Fruit fly (Drosophila melanogaster) whole organism, prepupa: ENCODE measurements around the gene CG11980.
A peak's percentile ranks its signal among the peaks of the same experiment; 100 is the strongest.

Source experiments
- Blimp-1 ChIP-seq: fragments of 200-800 bp; sonication (Bioruptor generic); optimal IDR thresholded peaks from 3 replicates; lab custom pipeline; 2017; ENCODE audit warnings: missing biosample characterization, missing genetic modification characterization, mild to moderate bottlenecking, moderate library complexity, missing genetic modification reagents
- CG10631 ChIP-seq: fragments of 200-800 bp; sonication (Bioruptor generic); optimal IDR thresholded peaks from 2 replicates; lab custom pipeline; 2016; ENCODE audit warnings: missing biosample characterization, missing genetic modification characterization
- CG10669 ChIP-seq: fragments of 200-800 bp; sonication (Bioruptor generic); optimal IDR thresholded peaks from 3 replicates; lab custom pipeline; 2018; ENCODE audit warnings: missing biosample characterization, mild to moderate bottlenecking, missing genetic modification characterization, moderate library complexity
- CG11294 ChIP-seq: fragments of 200-800 bp; sonication (Bioruptor generic); IDR thresholded peaks from 2 replicates; pipeline ENCODE4 v1.3.6; 2022; ENCODE audit warnings: missing biosample characterization, missing genetic modification characterization
- CG11762 ChIP-seq: fragments of 200-800 bp; sonication (Bioruptor generic); optimal IDR thresholded peaks from 3 replicates; lab custom pipeline; 2016; ENCODE audit warnings: missing biosample characterization, missing genetic modification characterization; ENCODE audit not compliant: insufficient read depth
- CG11902 ChIP-seq: fragments of 200-800 bp; sonication (Bioruptor generic); optimal IDR thresholded peaks from 3 replicates; lab custom pipeline; 2016; ENCODE audit warnings: missing biosample characterization, missing genetic modification characterization
- CG1621 ChIP-seq: fragments of 200-800 bp; sonication (Bioruptor generic); optimal IDR thresholded peaks from 3 replicates; lab custom pipeline; 2018; ENCODE audit warnings: missing biosample characterization, mild to moderate bottlenecking, missing genetic modification characterization
- CG16779 ChIP-seq: fragments of 200-800 bp; sonication (Bioruptor generic); optimal IDR thresholded peaks from 3 replicates; lab custom pipeline; 2017; ENCODE audit warnings: missing biosample characterization, mild to moderate bottlenecking, missing genetic modification characterization
- CG32006 ChIP-seq: fragments of 200-800 bp; sonication (Bioruptor generic); optimal IDR thresholded peaks from 3 replicates; lab custom pipeline; 2017; ENCODE audit warnings: missing biosample characterization, mild to moderate bottlenecking, missing genetic modification characterization
- CG34406 ChIP-seq: fragments of 200-800 bp; sonication (Bioruptor generic); optimal IDR thresholded peaks from 3 replicates; lab custom pipeline; 2016; ENCODE audit warnings: missing biosample characterization, missing genetic modification characterization
- CG3919 ChIP-seq: fragments of 200-800 bp; sonication (Bioruptor generic); optimal IDR thresholded peaks from 3 replicates; lab custom pipeline; 2016; ENCODE audit warnings: missing biosample characterization, missing genetic modification characterization
- CG4318 ChIP-seq: fragments of 200-800 bp; sonication (Bioruptor generic); optimal IDR thresholded peaks from 3 replicates; lab custom pipeline; 2017; ENCODE audit warnings: missing biosample characterization, mild to moderate bottlenecking, missing genetic modification characterization
- CG6163 ChIP-seq: fragments of 200-800 bp; sonication (Bioruptor generic); IDR thresholded peaks from 3 replicates; pipeline ENCODE4 v1.3.6; 2022; ENCODE audit warnings: missing biosample characterization, missing genetic modification characterization
- CG6792 ChIP-seq: fragments of 200-800 bp; sonication (Bioruptor generic); optimal IDR thresholded peaks from 3 replicates; lab custom pipeline; 2016; ENCODE audit warnings: missing biosample characterization, missing genetic modification characterization
- CG6808 ChIP-seq: fragments of 200-800 bp; sonication (Bioruptor generic); optimal IDR thresholded peaks from 3 replicates; lab custom pipeline; 2017; ENCODE audit warnings: missing biosample characterization, missing genetic modification characterization, mild to moderate bottlenecking, moderate library complexity, missing genetic modification reagents
- CG6854 ChIP-seq: fragments of 200-800 bp; sonication (Bioruptor generic); optimal IDR thresholded peaks from 2 replicates; lab custom pipeline; 2017; ENCODE audit warnings: missing biosample characterization, mild to moderate bottlenecking, missing genetic modification characterization
- CG7368 ChIP-seq: fragments of 200-800 bp; sonication (Bioruptor generic); optimal IDR thresholded peaks from 3 replicates; lab custom pipeline; 2016; ENCODE audit warnings: missing biosample characterization, missing genetic modification characterization
- CG8119 ChIP-seq: fragments of 200-800 bp; sonication (Bioruptor generic); IDR thresholded peaks from 3 replicates; pipeline ENCODE4 v1.3.6; 2022; ENCODE audit warnings: missing biosample characterization, missing genetic modification characterization
- CG8319 ChIP-seq: fragments of 200-800 bp; sonication (Bioruptor generic); optimal IDR thresholded peaks from 3 replicates; lab custom pipeline; 2016; ENCODE audit warnings: missing biosample characterization, missing genetic modification characterization
- CG8632 ChIP-seq: fragments of 200-800 bp; sonication (Bioruptor generic); optimal IDR thresholded peaks from 3 replicates; lab custom pipeline; 2016; ENCODE audit warnings: missing biosample characterization, missing genetic modification characterization
- CG9139 ChIP-seq: fragments of 200-800 bp; sonication (Bioruptor generic); optimal IDR thresholded peaks from 3 replicates; lab custom pipeline; 2017; ENCODE audit warnings: missing biosample characterization, mild to moderate bottlenecking, missing genetic modification characterization
- Eip75B ChIP-seq: fragments of 200-800 bp; sonication (Bioruptor generic); optimal IDR thresholded peaks from 3 replicates; lab custom pipeline; 2016; ENCODE audit warnings: missing biosample characterization, missing genetic modification characterization
- Eip78C ChIP-seq: fragments of 200-800 bp; sonication (Bioruptor generic); peaks from one replicate; lab custom pipeline; 2016; ENCODE audit warnings: missing biosample characterization, missing genetic modification characterization
- Eip93F ChIP-seq: fragments of 200-800 bp; sonication (Bioruptor generic); optimal IDR thresholded peaks from 2 replicates; lab custom pipeline; 2016; ENCODE audit warnings: missing biosample characterization, mild to moderate bottlenecking, missing genetic modification characterization
- Ets21C ChIP-seq: fragments of 200-800 bp; sonication (Bioruptor generic); optimal IDR thresholded peaks from 3 replicates; lab custom pipeline; 2016; ENCODE audit warnings: missing biosample characterization, missing genetic modification characterization
- Gug ChIP-seq: fragments of 200-800 bp; sonication (Bioruptor generic); IDR thresholded peaks from 2 replicates; pipeline ENCODE4 v1.3.6; 2022; ENCODE audit warnings: missing biosample characterization, missing genetic modification characterization
- Hr39 ChIP-seq: fragments of 200-800 bp; sonication (Bioruptor generic); optimal IDR thresholded peaks from 2 replicates; lab custom pipeline; 2016; ENCODE audit warnings: missing biosample characterization, missing genetic modification characterization
- Lpt ChIP-seq: fragments of 200-800 bp; sonication (Bioruptor generic); optimal IDR thresholded peaks from 3 replicates; lab custom pipeline; 2016; ENCODE audit warnings: missing biosample characterization, missing genetic modification characterization
- Met ChIP-seq: fragments of 200-800 bp; sonication (Bioruptor generic); optimal IDR thresholded peaks from 3 replicates; lab custom pipeline; 2016; ENCODE audit warnings: missing biosample characterization, missing genetic modification characterization
- OdsH ChIP-seq: fragments of 200-800 bp; sonication (Bioruptor generic); optimal IDR thresholded peaks from 3 replicates; lab custom pipeline; 2016; ENCODE audit warnings: missing biosample characterization, missing genetic modification characterization
- Smox ChIP-seq: fragments of 200-800 bp; sonication (Bioruptor generic); optimal IDR thresholded peaks from 3 replicates; lab custom pipeline; 2016; ENCODE audit warnings: missing biosample characterization, missing genetic modification characterization
- Sox102F ChIP-seq: fragments of 200-800 bp; sonication (Bioruptor generic); optimal IDR thresholded peaks from 2 replicates; lab custom pipeline; 2016; ENCODE audit warnings: missing biosample characterization, mild to moderate bottlenecking, missing genetic modification characterization
- Sox14 ChIP-seq: fragments of 200-800 bp; sonication (Bioruptor generic); optimal IDR thresholded peaks from 3 replicates; lab custom pipeline; 2016; ENCODE audit warnings: missing biosample characterization, missing genetic modification characterization
- Sox15 ChIP-seq: fragments of 200-800 bp; sonication (Bioruptor generic); optimal IDR thresholded peaks from 3 replicates; lab custom pipeline; 2016; ENCODE audit warnings: missing biosample characterization, missing genetic modification characterization
- achi ChIP-seq: fragments of 200-800 bp; sonication (Bioruptor generic); optimal IDR thresholded peaks from 3 replicates; lab custom pipeline; 2016; ENCODE audit warnings: missing biosample characterization, missing genetic modification characterization
- acj6 ChIP-seq: fragments of 200-800 bp; sonication (Bioruptor generic); optimal IDR thresholded peaks from 3 replicates; lab custom pipeline; 2016; ENCODE audit warnings: missing biosample characterization, missing genetic modification characterization
- cyc ChIP-seq: fragments of 200-800 bp; sonication (Bioruptor generic); optimal IDR thresholded peaks from 3 replicates; lab custom pipeline; 2016; ENCODE audit warnings: missing biosample characterization, missing genetic modification characterization
- dac ChIP-seq: fragments of 200-800 bp; sonication (Bioruptor generic); optimal IDR thresholded peaks from 2 replicates; lab custom pipeline; 2017; ENCODE audit warnings: missing biosample characterization, mild to moderate bottlenecking, missing genetic modification characterization
- dsx ChIP-seq: fragments of 200-800 bp; optimal IDR thresholded peaks from 3 replicates; lab custom pipeline; 2019; ENCODE audit warnings: missing biosample characterization, mild to moderate bottlenecking, missing genetic modification characterization, moderate library complexity; ENCODE audit not compliant: poor library complexity, severe bottlenecking
- eg ChIP-seq: fragments of 200-800 bp; sonication (Bioruptor generic); IDR thresholded peaks from 3 replicates; pipeline ENCODE4 v1.3.6; 2022; ENCODE audit warnings: missing biosample characterization, missing genetic modification characterization
- esn ChIP-seq: fragments of 200-800 bp; sonication (Bioruptor generic); optimal IDR thresholded peaks from 2 replicates; lab custom pipeline; 2016; ENCODE audit warnings: missing biosample characterization, mild to moderate bottlenecking, missing genetic modification characterization, moderate library complexity
- fd59A ChIP-seq: fragments of 200-800 bp; sonication (Bioruptor generic); optimal IDR thresholded peaks from 2 replicates; lab custom pipeline; 2017; ENCODE audit warnings: missing biosample characterization, mild to moderate bottlenecking, missing genetic modification characterization, missing genetic modification reagents
- fd85E ChIP-seq: fragments of 200-800 bp; sonication (Bioruptor generic); optimal IDR thresholded peaks from 3 replicates; lab custom pipeline; 2016; ENCODE audit warnings: missing biosample characterization, missing genetic modification characterization
- fkh ChIP-seq: fragments of 200-800 bp; sonication (Bioruptor generic); optimal IDR thresholded peaks from 3 replicates; lab custom pipeline; 2017; ENCODE audit warnings: missing biosample characterization, mild to moderate bottlenecking, missing genetic modification characterization, moderate library complexity
- lz ChIP-seq: fragments of 200-800 bp; sonication (Bioruptor generic); optimal IDR thresholded peaks from 3 replicates; lab custom pipeline; 2016; ENCODE audit warnings: missing biosample characterization, missing genetic modification characterization
- net ChIP-seq: fragments of 200-800 bp; sonication (Bioruptor generic); optimal IDR thresholded peaks from 3 replicates; lab custom pipeline; 2016; ENCODE audit warnings: missing biosample characterization, missing genetic modification characterization
- pdm3 ChIP-seq: fragments of 200-800 bp; sonication (Bioruptor generic); optimal IDR thresholded peaks from 3 replicates; lab custom pipeline; 2016; ENCODE audit warnings: missing biosample characterization, missing genetic modification characterization
- salr ChIP-seq, 2 experiments: fragments of 200-800 bp; sonication (Bioruptor generic); optimal IDR thresholded peaks; 3 replicates each; lab custom pipeline; 2016 to 2018; ENCODE audit warnings: missing biosample characterization in 2 of 2, missing genetic modification characterization in 2 of 2, mild to moderate bottlenecking in 1 of 2
- spab ChIP-seq: fragments of 200-800 bp; sonication (Bioruptor generic); optimal IDR thresholded peaks from 2 replicates; lab custom pipeline; 2017; ENCODE audit warnings: missing biosample characterization, mild to moderate bottlenecking, missing genetic modification characterization, missing genetic modification reagents
- ss ChIP-seq, 2 experiments: fragments of 200-800 bp; sonication (Bioruptor generic); optimal IDR thresholded peaks; 2 replicates in 1 of 2; 3 replicates in 1 of 2; lab custom pipeline; 2017 to 2018; ENCODE audit warnings: mild to moderate bottlenecking in 2 of 2, missing biosample characterization in 2 of 2, missing genetic modification characterization in 2 of 2, moderate library complexity in 1 of 2
- svp ChIP-seq: fragments of 200-800 bp; sonication (Bioruptor generic); peaks from one replicate; lab custom pipeline; 2016; ENCODE audit warnings: missing biosample characterization, missing genetic modification characterization
- topi ChIP-seq: fragments of 200-800 bp; sonication (Bioruptor generic); optimal IDR thresholded peaks from 3 replicates; lab custom pipeline; 2016; ENCODE audit warnings: missing biosample characterization, missing genetic modification characterization
- vri ChIP-seq: fragments of 200-800 bp; sonication (Bioruptor generic); optimal IDR thresholded peaks from 3 replicates; lab custom pipeline; 2016; ENCODE audit warnings: missing biosample characterization, mild to moderate bottlenecking, missing genetic modification characterization

Gene CG11980

dm6 chr3R:9038652-9039051 is 34.8 kb downstream of the CG11980 start, which contains the start of gene hyx:
hyx (plus strand) TSS chr3R:9038760.
- TF ChIP-seq CG11902 (GFP tag; lab: Kevin White, UChicago) (no peak), esn (peak; percentile 54), svp (peak; percentile 96), CG8319 (GFP tag; lab: Kevin White, UChicago) (no peak), vri (GFP tag; lab: Kevin White, UChicago) (no peak), pdm3 (GFP tag; lab: Kevin White, UChicago) (no peak), CG10631 (GFP tag; lab: Kevin White, UChicago) (peak; percentile 1), Eip93F (no peak), OdsH (GFP tag; lab: Kevin White, UChicago) (no peak), CG6163 (GFP tag; lab: Robert Waterston, UW) (no peak), dsx (GFP tag; lab: Kevin White, UChicago) (no peak), Ets21C (no peak), salr (GFP tag; optimal IDR thresholded peaks at IDR 0.05; lab: Kevin White, UChicago) (no peak), Sox102F (no peak), lz (peak; percentile 12), achi (peak; percentile 2), CG3919 (GFP tag; lab: Kevin White, UChicago) (no peak), Sox14 (GFP tag; lab: Kevin White, UChicago) (peak; percentile 30), Met (GFP tag; lab: Kevin White, UChicago) (no peak), Eip75B (GFP tag; lab: Kevin White, UChicago) (peak; percentile 36), CG11294 (GFP tag; lab: Robert Waterston, UW) (no peak), fd59A (no peak), Gug (GFP tag; lab: Robert Waterston, UW) (no peak), ss (GFP tag; optimal IDR thresholded peaks at IDR 0.05; lab: Kevin White, UChicago) (no peak), topi (peak; percentile 40), CG11762 (GFP tag; lab: Kevin White, UChicago) (no peak), spab (GFP tag; lab: Kevin White, UChicago) (no peak), Sox15 (no peak), Smox (GFP tag; lab: Kevin White, UChicago) (no peak), CG8632 (no peak), CG6854 (GFP tag; lab: Kevin White, UChicago) (no peak), eg (GFP tag; lab: Robert Waterston, UW) (peak; percentile 33; the same call in 2 of the 3 replicates), fd85E (GFP tag; lab: Kevin White, UChicago) (no peak), CG34406 (GFP tag; lab: Kevin White, UChicago) (no peak), CG7368 (GFP tag; lab: Kevin White, UChicago) (no peak), CG1621 (tag; lab: Kevin White, UChicago) (no peak), CG6808 (GFP tag; lab: Kevin White, UChicago) (no peak), dac (GFP tag; lab: Kevin White, UChicago) (no peak), CG6792 (GFP tag; lab: Kevin White, UChicago) (no peak), acj6 (peak; percentile 30), CG8119 (GFP tag; lab: Robert Waterston, UW) (no peak), CG16779 (tag; lab: Kevin White, UChicago) (no peak), Eip78C (peak; percentile 81), CG4318 (GFP tag; lab: Kevin White, UChicago) (no peak), Blimp-1 (GFP tag; lab: Kevin White, UChicago) (no peak), fkh (GFP tag; lab: Kevin White, UChicago) (no peak), Lpt (GFP tag; lab: Kevin White, UChicago) (peak; percentile 22), cyc (GFP tag; lab: Kevin White, UChicago) (peak; percentile 27), CG9139 (GFP tag; lab: Kevin White, UChicago) (no peak), CG32006 (GFP tag; lab: Kevin White, UChicago) (no peak), Hr39 (GFP tag; lab: Kevin White, UChicago) (peak; percentile 52), CG10669 (GFP tag; lab: Kevin White, UChicago) (no peak), net (no peak)
